Worm (Caenorhabditis elegans) whole organism, early embryonic: ENCODE measurements around the gene srt-64.

ENCODE experiments used
- B0310.2 ChIP-seq: sonication (generic microtip); optimal IDR thresholded peaks from 2 replicates; lab custom pipeline; 2016; ENCODE audit warnings: mild to moderate bottlenecking, missing genetic modification characterization, missing compliant biosample characterization
- F13C5.2 ChIP-seq: sonication (generic microtip); optimal IDR thresholded peaks from 2 replicates; lab custom pipeline; 2017; ENCODE audit warnings: mild to moderate bottlenecking, missing genetic modification characterization, inconsistent platforms, missing compliant biosample characterization
- aly-1 ChIP-seq: sonication (generic microtip); optimal IDR thresholded peaks from 2 replicates; lab custom pipeline; 2016; ENCODE audit warnings: missing genetic modification characterization, missing compliant biosample characterization
- ama-1 ChIP-seq: fragments of 150-350 bp; optimal IDR thresholded peaks from 2 replicates; lab custom pipeline; 2014
- ceh-13 ChIP-seq: fragments of 200-800 bp; sonication (Bioruptor generic); optimal IDR thresholded peaks from 2 replicates; lab custom pipeline; 2018; ENCODE audit warnings: mild to moderate bottlenecking, missing genetic modification characterization, missing compliant biosample characterization
- ceh-36 ChIP-seq: sonication (generic microtip); optimal IDR thresholded peaks from 2 replicates; lab custom pipeline; 2016; ENCODE audit warnings: missing genetic modification characterization, inconsistent platforms, missing compliant biosample characterization
- ets-7 ChIP-seq: sonication (generic microtip); optimal IDR thresholded peaks from 2 replicates; lab custom pipeline; 2016; ENCODE audit warnings: missing genotype, missing genetic modification characterization, missing compliant biosample characterization
- flt-1 ChIP-seq: fragments of 200-800 bp; sonication (Bioruptor generic); IDR thresholded peaks from 2 replicates; pipeline ENCODE4 v1.3.6; 2022; ENCODE audit warnings: missing genetic modification characterization, missing compliant biosample characterization
- hmbx-1 ChIP-seq: sonication (generic microtip); optimal IDR thresholded peaks from 2 replicates; lab custom pipeline; 2016; ENCODE audit warnings: mild to moderate bottlenecking, missing genetic modification characterization, missing compliant biosample characterization
- hmg-4 ChIP-seq: fragments of 200-800 bp; sonication (Bioruptor generic); optimal IDR thresholded peaks from 2 replicates; lab custom pipeline; 2018; ENCODE audit warnings: mild to moderate bottlenecking, missing genetic modification characterization, missing compliant biosample characterization
- hnd-1 ChIP-seq: sonication (generic microtip); optimal IDR thresholded peaks from 2 replicates; lab custom pipeline; 2016; ENCODE audit warnings: missing genetic modification characterization, missing compliant biosample characterization
- pes-1 ChIP-seq: fragments of 200-800 bp; sonication (Bioruptor generic); IDR thresholded peaks from 2 replicates; pipeline ENCODE4 v1.3.6; 2022; ENCODE audit warnings: missing genetic modification reagents, missing genetic modification characterization, missing compliant biosample characterization
- scrt-1 ChIP-seq: fragments of 200-800 bp; sonication (Bioruptor generic); IDR thresholded peaks from 2 replicates; pipeline ENCODE4 v1.3.6; 2022; ENCODE audit warnings: missing genetic modification characterization, missing compliant biosample characterization
- sea-1 ChIP-seq: fragments of 200-800 bp; sonication (Bioruptor generic); conservative IDR thresholded peaks from 2 replicates; pipeline ENCODE4 v1.3.6; 2022; ENCODE audit warnings: missing genetic modification characterization, missing compliant biosample characterization
- tbx-11 ChIP-seq: fragments of 200-800 bp; sonication (Bioruptor generic); IDR thresholded peaks from 2 replicates; pipeline ENCODE4 v1.3.6; 2022; ENCODE audit warnings: missing genetic modification characterization, missing compliant biosample characterization
- tbx-37 ChIP-seq: fragments of 200-800 bp; sonication (Bioruptor generic); conservative IDR thresholded peaks from 2 replicates; pipeline ENCODE4 v1.3.6; 2022; ENCODE audit warnings: missing genetic modification reagents, missing genetic modification characterization, missing compliant biosample characterization
- tra-4 ChIP-seq: sonication (generic microtip); optimal IDR thresholded peaks from 2 replicates; lab custom pipeline; 2017; ENCODE audit warnings: missing genetic modification characterization, missing compliant biosample characterization

srt-64 gene

DNA sequence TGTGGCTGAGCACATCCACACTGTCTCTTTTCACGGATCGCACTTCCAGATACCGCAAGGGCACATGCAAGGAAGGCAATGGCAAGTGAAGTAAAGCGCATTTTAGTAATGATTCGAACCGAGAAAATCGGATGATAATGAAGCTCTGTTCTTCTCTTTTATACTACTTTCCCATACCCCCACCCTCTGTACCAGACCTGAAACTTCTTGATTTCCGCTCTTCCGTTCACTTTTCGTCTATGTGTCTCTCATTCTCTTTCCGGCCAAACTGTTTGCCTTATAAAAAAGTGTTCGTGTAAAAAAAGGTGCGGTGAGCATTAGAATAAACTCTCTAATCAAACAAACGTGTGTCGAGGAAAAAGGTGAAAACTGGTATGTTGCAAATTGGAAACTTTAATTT lies 7.7 kb downstream of the srt-64 start, which contains the start of gene abu-6:
TSS of gene abu-6 (minus strand) at position 101 of the 400 bp plus-strand sequence.
- TF ChIP-seq tra-4 (tag; lab: Kevin White, UChicago) (no peak), B0310.2 (no peak), hmbx-1 (tag; lab: Kevin White, UChicago) (no peak), hnd-1 (no peak), tbx-11 (no peak), ets-7 (tag; lab: Kevin White, UChicago) (no peak), tbx-37 (GFP tag; lab: Robert Waterston, UW) (no peak), aly-1 (tag; lab: Kevin White, UChicago) (no peak), ceh-13 (GFP tag; lab: Kevin White, UChicago) (no peak), sea-1 (GFP tag; lab: Robert Waterston, UW) (no peak), ceh-36 (tag; lab: Kevin White, UChicago) (no peak), scrt-1 (GFP tag; lab: Robert Waterston, UW) (no peak), pes-1 (GFP tag; lab: Robert Waterston, UW) (no peak), flt-1 (GFP tag; lab: Robert Waterston, UW) (no peak), hmg-4 (GFP tag; lab: Kevin White, UChicago) (no peak), ama-1 (no peak)

- no peak for TF ChIP-seq hmbx-1 (tag; lab: Kevin White, UChicago)
- TF ChIP-seq ceh-13 (GFP tag; lab: Kevin White, UChicago) = no peak
- TF ChIP-seq ets-7 (tag; lab: Kevin White, UChicago) = no peak
- no peak for TF ChIP-seq aly-1 (tag; lab: Kevin White, UChicago)
- no peak for TF ChIP-seq scrt-1 (GFP tag; lab: Robert Waterston, UW)
- TF ChIP-seq tra-4 (tag; lab: Kevin White, UChicago) = no peak
- TF ChIP-seq tbx-11 = no peak
- TF ChIP-seq tbx-37 (GFP tag; lab: Robert Waterston, UW) = no peak
- TF ChIP-seq F13C5.2 (tag; lab: Kevin White, UChicago) = no peak
These were observed 11.2 kb downstream of the srt-64 start, which contains the start of gene abu-15 for ce11 chrV:5158302-5158701. abu-15 (plus strand) TSS chrV:5158602.

DNA sequence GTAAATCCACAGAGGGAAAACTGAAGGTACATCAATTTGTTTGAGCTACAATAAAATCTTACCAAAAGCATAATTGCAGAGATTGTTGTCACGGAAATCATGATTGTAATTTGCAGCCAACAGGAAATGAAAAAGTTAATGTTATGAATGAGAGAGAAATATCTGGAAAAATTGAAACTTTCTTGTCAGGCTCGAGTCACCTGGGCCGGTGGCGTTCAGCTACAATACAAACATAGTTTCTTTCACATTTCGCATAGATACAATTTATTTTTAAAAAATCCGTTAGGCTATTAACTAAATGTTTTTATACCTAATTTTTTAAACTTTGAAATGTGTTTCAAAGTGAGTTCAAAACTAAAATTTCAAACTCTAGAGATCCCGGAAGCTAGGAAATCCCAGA lies 11.8 kb downstream of the srt-64 start, which contains the start of gene srx-39:
TSS of gene srx-39 (minus strand) at position 101 of the 400 bp plus-strand sequence.
- TF ChIP-seq ets-7 (tag; lab: Kevin White, UChicago) (no peak), ceh-36 (tag; lab: Kevin White, UChicago) (no peak), pes-1 (GFP tag; lab: Robert Waterston, UW) (no peak), B0310.2 (no peak), hnd-1 (no peak), F13C5.2 (tag; lab: Kevin White, UChicago) (no peak), flt-1 (GFP tag; lab: Robert Waterston, UW) (no peak), aly-1 (tag; lab: Kevin White, UChicago) (no peak), scrt-1 (GFP tag; lab: Robert Waterston, UW) (no peak), ceh-13 (GFP tag; lab: Kevin White, UChicago) (no peak), hmg-4 (GFP tag; lab: Kevin White, UChicago) (no peak), tbx-11 (no peak), tbx-37 (GFP tag; lab: Robert Waterston, UW) (no peak), sea-1 (GFP tag; lab: Robert Waterston, UW) (no peak), hmbx-1 (tag; lab: Kevin White, UChicago) (no peak), ama-1 (no peak), tra-4 (tag; lab: Kevin White, UChicago) (no peak)

DNA sequence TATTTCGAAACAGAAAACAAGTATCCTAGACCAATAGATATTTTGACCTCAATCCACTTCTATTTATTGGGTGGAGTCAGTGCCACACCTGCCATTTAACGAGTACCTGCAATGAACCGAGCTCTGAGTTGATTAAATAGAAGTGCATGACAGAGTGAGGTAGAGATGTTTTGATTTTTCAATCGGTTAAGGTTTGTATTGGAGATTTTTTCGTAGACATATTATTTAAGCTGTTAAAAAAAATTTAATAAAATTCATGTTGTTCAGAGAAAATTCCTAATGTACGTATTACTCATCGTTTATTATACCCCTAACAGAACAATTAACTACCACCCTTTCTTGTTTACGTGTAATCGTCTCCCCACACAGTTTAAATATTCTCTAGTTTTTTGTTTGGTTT lies 14.0 kb downstream of the srt-64 start, which contains the start of gene srx-38:
TSS of gene srx-38 (minus strand) at position 101 of the 400 bp plus-strand sequence.
- TF ChIP-seq ceh-13 (GFP tag; lab: Kevin White, UChicago) (no peak), aly-1 (tag; lab: Kevin White, UChicago) (no peak)

DNA sequence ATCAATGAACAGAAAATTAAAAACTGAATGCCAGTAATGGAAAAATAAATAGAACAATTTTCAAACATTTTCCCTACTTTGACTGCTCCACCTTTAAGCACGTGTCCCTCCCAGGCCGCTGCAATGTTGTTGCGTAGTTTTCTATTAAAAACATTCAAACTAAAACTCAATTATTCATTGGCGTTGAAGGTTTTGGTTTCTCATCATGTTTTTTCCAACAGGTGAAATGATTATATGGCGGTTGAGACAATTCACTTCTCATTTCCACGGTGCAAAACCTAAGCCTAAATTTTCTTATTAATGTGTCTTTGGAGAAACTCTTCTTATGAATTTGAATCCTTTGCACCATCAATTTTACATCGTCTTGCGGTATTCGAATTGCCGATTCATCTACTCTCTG lies 18.6 kb downstream of the srt-64 start, which contains the start of gene srh-130:
TSS of gene srh-130 (plus strand) at position 301 of the 400 bp plus-strand sequence.
- no peak for TF ChIP-seq hnd-1
- TF ChIP-seq pes-1 (GFP tag; lab: Robert Waterston, UW) = no peak
- TF ChIP-seq tbx-37 (GFP tag; lab: Robert Waterston, UW) = no peak
- TF ChIP-seq hmg-4 (GFP tag; lab: Kevin White, UChicago) = no peak
- no peak for TF ChIP-seq aly-1 (tag; lab: Kevin White, UChicago)
- TF ChIP-seq ceh-13 (GFP tag; lab: Kevin White, UChicago) = no peak

ce11 chrV:5146394-5146793 lies 23.1 kb downstream of the srt-64 start, which contains the start of gene F14F9.6:
F14F9.6 (minus strand) TSS chrV:5146494.
- TF ChIP-seq tra-4 (tag; lab: Kevin White, UChicago) (no peak), pes-1 (GFP tag; lab: Robert Waterston, UW) (no peak), ets-7 (tag; lab: Kevin White, UChicago) (no peak), hmbx-1 (tag; lab: Kevin White, UChicago) (no peak), scrt-1 (GFP tag; lab: Robert Waterston, UW) (no peak), flt-1 (GFP tag; lab: Robert Waterston, UW) (no peak), hnd-1 (no peak), sea-1 (GFP tag; lab: Robert Waterston, UW) (no peak), aly-1 (tag; lab: Kevin White, UChicago) (no peak), tbx-37 (GFP tag; lab: Robert Waterston, UW) (no peak), B0310.2 (no peak), F13C5.2 (tag; lab: Kevin White, UChicago) (no peak), ceh-36 (tag; lab: Kevin White, UChicago) (no peak), hmg-4 (GFP tag; lab: Kevin White, UChicago) (no peak), ceh-13 (GFP tag; lab: Kevin White, UChicago) (no peak), tbx-11 (no peak), ama-1 (no peak)

ce11 chrV:5144541-5144940 lies 24.9 kb downstream of the srt-64 start, which contains the start of gene F14F9.2:
F14F9.2 (plus strand) TSS chrV:5144841.
- no peak for TF ChIP-seq flt-1 (GFP tag; lab: Robert Waterston, UW)
